Worm (Caenorhabditis elegans): Measurements from ENCODE around the gene F13H6.5.

F13H6.5 gene

DNA sequence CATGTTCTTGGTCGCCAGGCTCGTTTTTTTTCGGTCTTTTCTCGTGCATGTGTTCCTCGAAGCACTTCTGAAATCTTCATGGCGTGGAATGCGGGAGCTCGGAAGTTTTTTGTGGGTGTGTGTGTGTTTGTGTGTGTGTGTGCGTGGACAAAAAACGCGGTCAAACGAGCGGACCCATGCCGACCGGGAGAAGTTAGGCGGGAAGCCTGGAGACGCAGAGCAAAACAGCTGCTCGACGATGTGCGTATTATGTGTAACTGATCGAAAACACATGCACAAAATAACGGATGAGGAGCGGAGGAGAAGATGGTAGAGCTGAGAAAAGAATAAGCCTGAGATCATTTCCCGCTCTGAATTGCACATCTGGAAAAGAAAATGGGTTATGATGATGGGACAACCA is 32.2 kb downstream of the F13H6.5 start (continued):
- TF ChIP-seq dpl-1 (GFP tag; optimal IDR thresholded peaks at IDR 0.05): no peak
- TF ChIP-seq F22D6.2 (tag; optimal IDR thresholded peaks at IDR 0.05): no peak
- TF ChIP-seq let-526 (GFP tag; IDR thresholded peaks at IDR 0.05): no peak
- no peak for TF ChIP-seq snpc-1.3 (tag; optimal IDR thresholded peaks at IDR 0.05; ENCODE audit: insufficient read depth)
- no peak for TF ChIP-seq tbx-9 (tag; optimal IDR thresholded peaks at IDR 0.05; ENCODE audit: borderline replicate concordance)

DNA sequence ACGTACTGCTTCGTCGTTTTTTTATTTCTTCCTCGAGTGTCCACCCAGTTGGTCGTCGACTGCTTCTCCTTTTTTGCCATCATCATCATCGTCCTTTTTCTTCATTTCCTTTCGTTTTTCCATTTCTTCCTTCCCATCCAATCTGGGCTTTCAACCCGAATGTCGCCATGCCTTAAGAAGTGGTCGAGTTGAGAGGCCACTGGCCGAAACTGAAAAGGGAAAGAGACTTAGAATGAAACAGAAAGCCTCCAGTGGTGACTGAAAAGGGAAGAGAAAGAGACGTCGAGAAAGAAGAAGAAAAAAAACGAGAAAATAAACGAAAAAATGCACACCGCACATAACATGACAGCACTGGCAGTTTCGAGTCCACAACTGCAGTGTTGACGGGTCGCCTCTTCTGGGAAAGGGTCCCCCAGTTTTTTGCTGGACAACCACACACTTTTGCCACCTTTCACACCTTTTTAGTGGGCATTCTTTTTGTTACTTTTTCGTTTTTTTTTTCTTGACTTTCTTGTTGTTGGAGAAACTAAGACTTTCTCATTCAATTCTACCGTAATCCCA is 33.6 kb downstream of the F13H6.5 start:
- TF ChIP-seq K11D2.4 (GFP tag; IDR thresholded peaks at IDR 0.05): 0 out of 2 replicates have a peak, but pooled peaks have one; percentile 47
- peak; percentile 63 for TF ChIP-seq ceh-27 (GFP tag; optimal IDR thresholded peaks at IDR 0.05)
- TF ChIP-seq K12H6.12 (tag; optimal IDR thresholded peaks at IDR 0.05): peak; percentile 41
- TF ChIP-seq C06A6.2 (GFP tag; conservative IDR thresholded peaks at IDR 0.05): no peak
- 0 out of 2 replicates have a peak, but pooled peaks have one; percentile 19 for TF ChIP-seq mcd-1 (GFP tag; IDR thresholded peaks at IDR 0.05)
- 0 out of 2 replicates have a peak, but pooled peaks have one; percentile 10 for TF ChIP-seq dox-1 (GFP tag; IDR thresholded peaks at IDR 0.05)
- no peak for TF ChIP-seq Y95B8A.8 (GFP tag; IDR thresholded peaks at IDR 0.05)
- TF ChIP-seq F57A8.1 (GFP tag; optimal IDR thresholded peaks at IDR 0.05): no peak
- no peak for TF ChIP-seq him-1 (tag; optimal IDR thresholded peaks at IDR 0.05)
- TF ChIP-seq aptf-3 (GFP tag; IDR thresholded peaks at IDR 0.05): 0 out of 2 replicates have a peak, but pooled peaks have one; percentile 38
- no peak for TF ChIP-seq attf-6 (GFP tag; IDR thresholded peaks at IDR 0.05)
- TF ChIP-seq Y67H2A.10 (GFP tag; conservative IDR thresholded peaks at IDR 0.05): no peak
- TF ChIP-seq attf-5 (GFP tag; optimal IDR thresholded peaks at IDR 0.05): no peak
- no peak for TF ChIP-seq lin-40 (tag; optimal IDR thresholded peaks at IDR 0.05)
- no peak for TF ChIP-seq lin-54 (GFP tag; optimal IDR thresholded peaks at IDR 0.05)
- no peak for TF ChIP-seq unc-62 (GFP tag; optimal IDR thresholded peaks at IDR 0.05)
- peak; percentile 46; the same call in 1 of the 2 replicates for TF ChIP-seq zfh-2 (GFP tag; conservative IDR thresholded peaks at IDR 0.05)
- no peak for TF ChIP-seq pbrm-1 (GFP tag; IDR thresholded peaks at IDR 0.05)

DNA sequence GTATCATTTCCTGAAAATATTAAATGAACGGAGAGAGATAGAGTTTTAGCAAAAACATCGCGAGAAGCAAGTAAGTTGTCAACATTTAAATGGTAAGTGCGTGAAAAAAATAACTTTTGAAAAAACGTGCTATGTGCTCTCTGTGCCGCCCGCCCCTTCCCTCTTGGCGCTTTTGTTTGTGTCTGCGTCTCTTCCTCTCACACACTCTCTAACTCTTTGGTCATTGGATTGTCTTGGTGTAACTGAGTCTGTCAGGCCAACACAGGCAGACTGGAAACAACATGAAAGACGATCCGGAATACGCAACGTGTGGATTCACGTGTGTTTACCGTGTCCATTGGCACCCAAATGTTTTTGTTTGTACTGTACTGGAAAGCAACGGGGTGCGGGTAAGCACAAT is 38.6 kb downstream of the F13H6.5 start, which contains the start of gene T28C12.6:
Gene T28C12.6 (minus strand): TSS at position 12 of the 400 bp plus-strand sequence.
- TF ChIP-seq hmg-1.2 (GFP tag; IDR thresholded peaks at IDR 0.05): peak; percentile 93
- TF ChIP-seq ceh-91 (GFP tag; IDR thresholded peaks at IDR 0.05): no peak

DNA sequence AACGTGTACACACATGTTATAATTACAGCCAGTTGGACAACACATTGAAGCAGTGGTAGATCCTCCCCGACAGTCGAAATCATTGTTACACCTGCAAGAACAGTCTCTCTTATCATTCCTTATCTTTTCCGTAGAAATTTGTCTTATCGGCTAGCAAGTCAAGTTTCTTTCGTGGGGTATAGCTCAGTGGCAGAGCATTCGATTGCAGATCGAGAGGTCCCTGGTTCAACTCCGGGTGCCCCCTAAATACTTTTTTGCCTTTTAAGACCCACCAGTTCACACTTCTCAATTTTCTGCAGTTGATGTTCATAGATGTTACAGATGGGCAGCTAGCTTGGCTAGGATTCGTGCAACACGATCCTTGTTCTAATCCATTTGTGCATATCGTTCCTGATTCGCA is 39.5 kb downstream of the F13H6.5 start:
- TF ChIP-seq C06A6.2 (GFP tag; conservative IDR thresholded peaks at IDR 0.05) (no peak), ceh-27 (GFP tag; optimal IDR thresholded peaks at IDR 0.05) (peak; percentile 6), ztf-22 (GFP tag; optimal IDR thresholded peaks at IDR 0.05) (peak; percentile 7), F57C9.4 (tag; optimal IDR thresholded peaks at IDR 0.05) (no peak), unc-130 (GFP tag; optimal IDR thresholded peaks at IDR 0.05) (peak; percentile 28), pbrm-1 (GFP tag; IDR thresholded peaks at IDR 0.05) (peak; percentile 70), nfyb-1 (GFP tag; IDR thresholded peaks at IDR 0.05) (peak; percentile 64; the same call in 1 of the 2 replicates), F57A8.1 (GFP tag; optimal IDR thresholded peaks at IDR 0.05) (peak; percentile 85), lin-54 (GFP tag; optimal IDR thresholded peaks at IDR 0.05) (peak; percentile 56), Y53G8AR.9 (GFP tag; conservative IDR thresholded peaks at IDR 0.05) (no peak), ztf-26 (tag; optimal IDR thresholded peaks at IDR 0.05) (peak; percentile 45), zim-3 (tag; optimal IDR thresholded peaks at IDR 0.05) (peak; percentile 11), ceh-40 (GFP tag; IDR thresholded peaks at IDR 0.05) (peak; percentile 91), Y53F4B.3 (GFP tag; IDR thresholded peaks at IDR 0.05) (no peak), unc-62 (GFP tag; optimal IDR thresholded peaks at IDR 0.05) (no peak), aptf-2 (GFP tag; conservative IDR thresholded peaks at IDR 0.05) (no peak), mes-4 (tag; optimal IDR thresholded peaks at IDR 0.05) (peak; percentile 24), Y56A3A.18 (GFP tag; IDR thresholded peaks at IDR 0.05) (peak; percentile 91), hmg-20 (GFP tag; IDR thresholded peaks at IDR 0.05) (no peak), egl-18 (GFP tag; IDR thresholded peaks at IDR 0.05) (no peak), cebp-1 (GFP tag; IDR thresholded peaks at IDR 0.05) (0 out of 2 replicates have a peak, but pooled peaks have one; percentile 26), cebp-1 (tag; optimal IDR thresholded peaks at IDR 0.05) (no peak), nhr-179 (tag; optimal IDR thresholded peaks at IDR 0.05) (no peak), somi-1 (GFP tag; optimal IDR thresholded peaks at IDR 0.05) (peak; percentile 7)

Measured in whole organism, young adult.